Worm (Caenorhabditis elegans): Measurements from ENCODE around the gene mpst-2.

- TF ChIP-seq flt-1 (GFP tag; IDR thresholded peaks at IDR 0.05): no peak
- no peak for TF ChIP-seq ztf-23 (GFP tag; IDR thresholded peaks at IDR 0.05)
- TF ChIP-seq klf-2 (GFP tag; conservative IDR thresholded peaks at IDR 0.05): no peak
- no peak for TF ChIP-seq T22C8.4 (GFP tag; IDR thresholded peaks at IDR 0.05)
- TF ChIP-seq ztf-29 (GFP tag; IDR thresholded peaks at IDR 0.05): no peak
Measured at ce11 chrV:14875371-14875770, 17.9 kb downstream of the mpst-2 start, which contains the start of gene ZC412.5.
